Fruit fly (Drosophila melanogaster): ENCODE results near the gene Sr-CIV.

Gene Sr-CIV

DNA sequence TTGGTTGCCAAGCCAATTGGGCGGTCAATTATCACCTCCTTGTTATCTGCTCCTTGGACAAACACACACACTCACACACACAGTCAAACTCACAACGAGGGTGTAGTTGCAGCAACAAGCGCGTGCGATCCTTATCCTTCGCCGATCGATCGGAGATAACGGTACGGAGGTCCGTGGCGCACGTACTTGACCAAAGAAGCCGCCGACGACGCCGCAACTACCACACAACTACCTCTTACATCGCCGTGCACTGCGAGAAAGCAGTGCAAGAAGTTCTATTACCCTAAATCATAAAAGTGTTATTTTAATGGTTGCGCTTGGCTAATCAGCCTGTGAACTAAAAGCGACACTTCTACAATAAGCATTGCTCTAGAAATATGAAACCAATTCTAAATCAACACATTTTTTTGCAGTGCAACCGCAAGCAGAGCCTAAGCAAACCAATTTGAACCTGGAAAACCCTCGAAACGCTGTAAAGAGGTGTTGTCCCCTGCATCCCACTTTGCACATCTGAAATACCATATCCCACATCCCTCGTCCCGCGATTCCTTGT lies 9.2 kb upstream of the Sr-CIV start (continued):
- no peak for TF ChIP-seq ase (GFP tag; IDR thresholded peaks at IDR 0.05)
- peak; percentile 88 for TF ChIP-seq grn (GFP tag; optimal IDR thresholded peaks at IDR 0.05)
- peak; percentile 69 for TF ChIP-seq CG2712 (tag; optimal IDR thresholded peaks at IDR 0.05)
- peak; percentile 11 for TF ChIP-seq ATbp (GFP tag; optimal IDR thresholded peaks at IDR 0.05)
- peak; percentile 53 for TF ChIP-seq row (GFP tag; IDR thresholded peaks at IDR 0.05)
- peak; percentile 49 for TF ChIP-seq Side (GFP tag; optimal IDR thresholded peaks at IDR 0.05)
- TF ChIP-seq btn (GFP tag; optimal IDR thresholded peaks at IDR 0.05), result peak; percentile 40
- TF ChIP-seq vvl (GFP tag; IDR thresholded peaks at IDR 0.05), result peak; percentile 38; the same call in 1 of the 2 replicates
- TF ChIP-seq Mad (GFP tag; optimal IDR thresholded peaks at IDR 0.05), result peak; percentile 4
- peak; percentile 50 for TF ChIP-seq CG6254 (GFP tag; optimal IDR thresholded peaks at IDR 0.05)
- 0 out of 2 replicates have a peak, but pooled peaks have one; percentile 9 for TF ChIP-seq CG3847 (GFP tag; IDR thresholded peaks at IDR 0.05)
- TF ChIP-seq CG15073 (GFP tag; optimal IDR thresholded peaks at IDR 0.05), result no peak
- 0 out of 2 replicates have a peak, but pooled peaks have one; percentile 9 for TF ChIP-seq aop (GFP tag; IDR thresholded peaks at IDR 0.05)
- peak; percentile 46 for TF ChIP-seq Hsf (GFP tag; optimal IDR thresholded peaks at IDR 0.05)
- TF ChIP-seq Xbp1 (GFP tag; optimal IDR thresholded peaks at IDR 0.05), result peak; percentile 51
- TF ChIP-seq CG15696 (tag; optimal IDR thresholded peaks at IDR 0.05), result peak; percentile 88
- no peak for TF ChIP-seq Doc3 (GFP tag; IDR thresholded peaks at IDR 0.05; ENCODE audit: partially characterized antibody)
- peak; percentile 17 for TF ChIP-seq Nf-YB (GFP tag; optimal IDR thresholded peaks at IDR 0.05)
- TF ChIP-seq Ssrp (tag; optimal IDR thresholded peaks at IDR 0.05), result peak; percentile 43
- TF ChIP-seq zf30C (GFP tag; optimal IDR thresholded peaks at IDR 0.05), result peak; percentile 59
- peak; percentile 61 for TF ChIP-seq en (GFP tag; optimal IDR thresholded peaks at IDR 0.05)
- TF ChIP-seq CG31441 (GFP tag; IDR thresholded peaks at IDR 0.05), result peak; percentile 52; the same call in 1 of the 2 replicates
- peak; percentile 62; the same call in 2 of the 3 replicates for TF ChIP-seq ci (GFP tag; IDR thresholded peaks at IDR 0.05)
- peak; percentile 27 for TF ChIP-seq CG10209 (GFP tag; optimal IDR thresholded peaks at IDR 0.05)
- peak; percentile 36 for TF ChIP-seq bab2 (GFP tag; optimal IDR thresholded peaks at IDR 0.05)
- TF ChIP-seq CG10267 (tag; optimal IDR thresholded peaks at IDR 0.05), result peak; percentile 36
- TF ChIP-seq CG2678 (tag; optimal IDR thresholded peaks at IDR 0.05), result peak; percentile 21
- TF ChIP-seq Awh (GFP tag; IDR thresholded peaks at IDR 0.05), result 0 out of 2 replicates have a peak, but pooled peaks have one; percentile 10
- peak; percentile 67 for TF ChIP-seq gem (tag; optimal IDR thresholded peaks at IDR 0.05)
- TF ChIP-seq NC2β (GFP tag; optimal IDR thresholded peaks at IDR 0.05), result peak; percentile 55
- TF ChIP-seq croc (GFP tag; conservative IDR thresholded peaks at IDR 0.05), result 0 out of 3 replicates have a peak, but pooled peaks have one; percentile 40
- peak; percentile 21 for TF ChIP-seq CG1792 (GFP tag; optimal IDR thresholded peaks at IDR 0.05)
- peak; percentile 73 for TF ChIP-seq ac (GFP tag; optimal IDR thresholded peaks at IDR 0.05)
- TF ChIP-seq CG7372 (GFP tag; IDR thresholded peaks at IDR 0.05), result no peak
- peak; percentile 70; the same call in 1 of the 2 replicates for TF ChIP-seq sob (GFP tag; IDR thresholded peaks at IDR 0.05)
- TF ChIP-seq Mrtf (GFP tag; IDR thresholded peaks at IDR 0.05), result 0 out of 3 replicates have a peak, but pooled peaks have one; percentile 40
- TF ChIP-seq Dp (GFP tag; optimal IDR thresholded peaks at IDR 0.05), result no peak
- TF ChIP-seq Kr (GFP tag; optimal IDR thresholded peaks at IDR 0.05), result no peak
- TF ChIP-seq Chrac-16 (GFP tag; optimal IDR thresholded peaks at IDR 0.05), result peak; percentile 68
- TF ChIP-seq nerfin-1 (tag; optimal IDR thresholded peaks at IDR 0.05), result peak; percentile 11
- TF ChIP-seq CoRest (tag; optimal IDR thresholded peaks at IDR 0.05), result peak; percentile 26
- TF ChIP-seq pan (optimal IDR thresholded peaks at IDR 0.05), result no peak
- peak in 1 of 2 experiments; percentile 65 for TF ChIP-seq pan (GFP tag; optimal IDR thresholded peaks at IDR 0.05 in 1 of 2, IDR thresholded peaks at IDR 0.05 in 1 of 2)
- TF ChIP-seq CG3726 (GFP tag; IDR thresholded peaks at IDR 0.05), result no peak
- 0 out of 2 replicates have a peak, but pooled peaks have one; percentile 22 for TF ChIP-seq E2f1 (GFP tag; IDR thresholded peaks at IDR 0.05)
- no peak for TF ChIP-seq CG43689 (GFP tag; IDR thresholded peaks at IDR 0.05)
- TF ChIP-seq slp2 (GFP tag; optimal IDR thresholded peaks at IDR 0.05), result peak; percentile 44
- no peak for TF ChIP-seq HmgD (GFP tag; optimal IDR thresholded peaks at IDR 0.05)
- peak; percentile 72 for TF ChIP-seq CG1603 (tag; optimal IDR thresholded peaks at IDR 0.05)

Data from whole organism, embryonic.